Fruit fly (Drosophila melanogaster) whole organism, embryonic: ENCODE measurements around the gene Bcs1.

Experiments used
- CG10959 ChIP-seq: fragments of 200-800 bp; sonication (Bioruptor generic); IDR thresholded peaks from 2 replicates; pipeline ENCODE4 v1.3.6; 2022; ENCODE audit warnings: missing biosample characterization, missing genetic modification characterization
- CG11398 ChIP-seq: fragments of 200-800 bp; sonication (Bioruptor generic); optimal IDR thresholded peaks from 2 replicates; lab custom pipeline; 2016; ENCODE audit warnings: missing biosample characterization, missing genetic modification characterization
- CG11456 ChIP-seq: fragments of 200-800 bp; sonication (Bioruptor generic); IDR thresholded peaks from 3 replicates; pipeline ENCODE4 v1.3.6; 2022; ENCODE audit warnings: missing biosample characterization, missing genetic modification characterization
- CG11695 ChIP-seq: fragments of 200-800 bp; sonication (Bioruptor generic); IDR thresholded peaks from 3 replicates; pipeline ENCODE4 v1.3.6; 2022; ENCODE audit warnings: missing biosample characterization, missing genetic modification characterization
- CG12104 ChIP-seq: fragments of 200-800 bp; sonication (Bioruptor generic); optimal IDR thresholded peaks from 3 replicates; lab custom pipeline; 2016; ENCODE audit warnings: missing biosample characterization, missing genetic modification characterization
- CG13424 ChIP-seq: fragments of 200-800 bp; sonication (Bioruptor generic); optimal IDR thresholded peaks from 2 replicates; lab custom pipeline; 2019; ENCODE audit warnings: missing biosample characterization, mild to moderate bottlenecking, missing genetic modification characterization, moderate library complexity
- CG14014 ChIP-seq: fragments of 200-800 bp; sonication (Bioruptor generic); IDR thresholded peaks from 2 replicates; pipeline ENCODE4 v1.3.6; 2022; ENCODE audit warnings: missing biosample characterization, missing genetic modification characterization
- CG14441 ChIP-seq: fragments of 200-800 bp; sonication (Bioruptor generic); IDR thresholded peaks from 2 replicates; pipeline ENCODE4 v1.3.6; 2022; ENCODE audit warnings: missing biosample characterization, missing genetic modification characterization
- CG16813 ChIP-seq: fragments of 200-800 bp; sonication (Bioruptor generic); IDR thresholded peaks from 3 replicates; pipeline ENCODE4 v1.3.6; 2022; ENCODE audit warnings: missing biosample characterization, missing genetic modification characterization; ENCODE audit not compliant: partially characterized antibody
- CG17568 ChIP-seq: fragments of 200-800 bp; sonication (Bioruptor generic); optimal IDR thresholded peaks from 2 replicates; lab custom pipeline; 2018; ENCODE audit warnings: missing biosample characterization, mild to moderate bottlenecking, missing genetic modification characterization, moderate library complexity
- CG17612 ChIP-seq: fragments of 200-800 bp; sonication (Bioruptor generic); IDR thresholded peaks from 2 replicates; pipeline ENCODE4 v1.3.6; 2022; ENCODE audit warnings: missing biosample characterization, missing genetic modification characterization
- CG2199 ChIP-seq: fragments of 200-800 bp; sonication (Bioruptor generic); IDR thresholded peaks from 3 replicates; pipeline ENCODE4 v1.3.6; 2022; ENCODE audit warnings: missing biosample characterization, missing genetic modification characterization
- CG31224 ChIP-seq: fragments of 200-800 bp; sonication (Bioruptor generic); IDR thresholded peaks from 2 replicates; pipeline ENCODE4 v1.3.6; 2022; ENCODE audit warnings: missing biosample characterization, missing genetic modification characterization
- CG6175 ChIP-seq: fragments of 200-800 bp; sonication (Bioruptor generic); IDR thresholded peaks from 3 replicates; pipeline ENCODE4 v1.3.6; 2022; ENCODE audit warnings: missing biosample characterization, missing genetic modification characterization
- CG7357 ChIP-seq: fragments of 200-800 bp; sonication (Bioruptor generic); IDR thresholded peaks from 3 replicates; pipeline ENCODE4 v1.3.6; 2022; ENCODE audit warnings: missing biosample characterization, missing genetic modification characterization
- CG8359 ChIP-seq: fragments of 200-800 bp; sonication (Bioruptor generic); optimal IDR thresholded peaks from 2 replicates; lab custom pipeline; 2017; ENCODE audit warnings: missing biosample characterization, mild to moderate bottlenecking, missing genetic modification characterization, borderline replicate concordance
- Dbx ChIP-seq: fragments of 200-800 bp; sonication (Bioruptor generic); IDR thresholded peaks from 3 replicates; pipeline ENCODE4 v1.3.6; 2022; ENCODE audit warnings: missing biosample characterization, missing genetic modification characterization
- Dp ChIP-seq: fragments of 200-800 bp; sonication (Bioruptor generic); optimal IDR thresholded peaks from 2 replicates; lab custom pipeline; 2018; ENCODE audit warnings: missing biosample characterization, mild to moderate bottlenecking, missing genetic modification characterization, moderate library complexity
- Fer1 ChIP-seq: fragments of 200-800 bp; sonication (Bioruptor generic); optimal IDR thresholded peaks from 2 replicates; lab custom pipeline; 2017; ENCODE audit warnings: missing biosample characterization, mild to moderate bottlenecking, missing genetic modification characterization
- Jarid2 ChIP-seq: fragments of 200-800 bp; sonication (Bioruptor generic); optimal IDR thresholded peaks from 3 replicates; lab custom pipeline; 2017; ENCODE audit warnings: mild to moderate bottlenecking, missing biosample characterization, missing genetic modification reagents, missing genetic modification characterization
- MBD-R2 ChIP-seq: fragments of 200-800 bp; sonication (Bioruptor generic); IDR thresholded peaks from 2 replicates; pipeline ENCODE4 v1.3.6; 2022; ENCODE audit warnings: missing biosample characterization, missing genetic modification characterization
- Med ChIP-seq: fragments of 200-800 bp; sonication (Bioruptor generic); peaks from one replicate; lab custom pipeline; 2016; ENCODE audit warnings: missing biosample characterization, missing genetic modification characterization, mild to moderate bottlenecking, inconsistent platforms, moderate library complexity
- Nf-YB ChIP-seq: fragments of 200-800 bp; sonication (Bioruptor generic); optimal IDR thresholded peaks from 3 replicates; lab custom pipeline; 2019; ENCODE audit warnings: missing biosample characterization, mild to moderate bottlenecking, missing genetic modification characterization, moderate library complexity
- PHDP ChIP-seq: fragments of 200-800 bp; sonication (Bioruptor generic); optimal IDR thresholded peaks from 3 replicates; lab custom pipeline; 2018; ENCODE audit warnings: missing biosample characterization, mild to moderate bottlenecking, missing genetic modification characterization, moderate library complexity
- Poxn ChIP-seq: fragments of 200-800 bp; sonication (Bioruptor generic); IDR thresholded peaks from 2 replicates; pipeline ENCODE4 v1.3.6; 2022; ENCODE audit warnings: missing biosample characterization, missing genetic modification characterization
- Rx ChIP-seq: fragments of 200-800 bp; sonication (Bioruptor generic); IDR thresholded peaks from 2 replicates; pipeline ENCODE4 v1.3.6; 2022; ENCODE audit warnings: missing biosample characterization, missing genetic modification characterization
- Side ChIP-seq: fragments of 200-800 bp; sonication (Bioruptor generic); optimal IDR thresholded peaks from 2 replicates; lab custom pipeline; 2016; ENCODE audit warnings: missing biosample characterization, missing genetic modification characterization
- Sox102F ChIP-seq: fragments of 200-800 bp; sonication (Bioruptor generic); optimal IDR thresholded peaks from 2 replicates; lab custom pipeline; 2018; ENCODE audit warnings: missing biosample characterization, mild to moderate bottlenecking, missing genetic modification characterization, moderate library complexity
- Spps ChIP-seq: fragments of 200-800 bp; sonication (Bioruptor generic); optimal IDR thresholded peaks from 2 replicates; lab custom pipeline; 2018; ENCODE audit warnings: missing biosample characterization, mild to moderate bottlenecking, missing genetic modification characterization
- YL-1 ChIP-seq: fragments of 200-800 bp; sonication (Bioruptor generic); optimal IDR thresholded peaks from 3 replicates; lab custom pipeline; 2017; ENCODE audit warnings: missing biosample characterization, mild to moderate bottlenecking, missing genetic modification characterization
- ac ChIP-seq: fragments of 200-800 bp; sonication (Bioruptor generic); optimal IDR thresholded peaks from 3 replicates; lab custom pipeline; 2017; ENCODE audit warnings: missing biosample characterization, mild to moderate bottlenecking, missing genetic modification characterization
- az2 ChIP-seq: fragments of 200-800 bp; sonication (Bioruptor generic); optimal IDR thresholded peaks from 3 replicates; lab custom pipeline; 2016; ENCODE audit warnings: missing biosample characterization, missing genetic modification characterization
- ci ChIP-seq: fragments of 200-800 bp; sonication (Bioruptor generic); IDR thresholded peaks from 3 replicates; pipeline ENCODE4 v1.3.6; 2022; ENCODE audit warnings: missing biosample characterization, missing genetic modification characterization
- corto ChIP-seq: fragments of 200-800 bp; sonication (Bioruptor generic); optimal IDR thresholded peaks from 2 replicates; lab custom pipeline; 2016; ENCODE audit warnings: missing biosample characterization, mild to moderate bottlenecking, missing genetic modification characterization, moderate library complexity
- gfzf ChIP-seq: fragments of 200-800 bp; sonication (Bioruptor generic); optimal IDR thresholded peaks from 2 replicates; lab custom pipeline; 2016; ENCODE audit warnings: missing biosample characterization, mild to moderate bottlenecking, missing genetic modification characterization, moderate library complexity
- hb ChIP-seq: fragments of 200-800 bp; sonication (Bioruptor generic); IDR thresholded peaks from 3 replicates; pipeline ENCODE4 v1.3.6; 2022; ENCODE audit warnings: missing biosample characterization, missing genetic modification characterization; ENCODE audit not compliant: partially characterized antibody
- hth ChIP-seq: fragments of >200 bp; optimal IDR thresholded peaks from 2 replicates; lab custom pipeline; 2017; ENCODE audit warnings: inconsistent platforms
- lov ChIP-seq, 2 experiments: fragments of 200-800 bp in 1 of 2; fragments of >200 bp in 1 of 2; sonication (Bioruptor generic) in 1 of 2; IDR thresholded peaks in 1 of 2; optimal IDR thresholded peaks in 1 of 2; 2 replicates in 1 of 2; 3 replicates in 1 of 2; pipeline versions ENCODE4 v1.3.6 to Lab custom; 2017 to 2022; ENCODE audit warnings: missing biosample characterization in 1 of 2, missing genetic modification characterization in 1 of 2
- nerfin-2 ChIP-seq: fragments of 200-800 bp; sonication (Bioruptor generic); IDR thresholded peaks from 2 replicates; pipeline ENCODE4 v1.3.6; 2022; ENCODE audit warnings: missing biosample characterization, missing genetic modification characterization; ENCODE audit not compliant: partially characterized antibody
- pfk ChIP-seq: fragments of 200-800 bp; sonication (Bioruptor generic); optimal IDR thresholded peaks from 2 replicates; lab custom pipeline; 2018; ENCODE audit warnings: missing biosample characterization, mild to moderate bottlenecking, missing genetic modification characterization, moderate library complexity
- sima ChIP-seq: fragments of 200-800 bp; sonication (Bioruptor generic); optimal IDR thresholded peaks from 2 replicates; lab custom pipeline; 2016; ENCODE audit warnings: missing biosample characterization, missing genetic modification characterization
- sob ChIP-seq: fragments of 200-800 bp; sonication (Bioruptor generic); IDR thresholded peaks from 2 replicates; pipeline ENCODE4 v1.3.6; 2022; ENCODE audit warnings: missing biosample characterization, missing genetic modification characterization
- trem ChIP-seq: fragments of 200-800 bp; optimal IDR thresholded peaks from 3 replicates; lab custom pipeline; 2019; ENCODE audit warnings: missing biosample characterization, mild to moderate bottlenecking, missing genetic modification characterization, moderate library complexity
- ttk ChIP-seq: fragments of 200-800 bp; sonication (Bioruptor generic); IDR thresholded peaks from 2 replicates; pipeline ENCODE4 v2.1.2; 2022; ENCODE audit warnings: missing biosample characterization, missing genetic modification characterization
- vvl ChIP-seq: fragments of 200-800 bp; sonication (Bioruptor generic); IDR thresholded peaks from 2 replicates; pipeline ENCODE4 v1.3.6; 2022; ENCODE audit warnings: missing biosample characterization, missing genetic modification characterization
- wek ChIP-seq: fragments of 200-800 bp; sonication (Bioruptor generic); optimal IDR thresholded peaks from 3 replicates; lab custom pipeline; 2018; ENCODE audit warnings: missing biosample characterization, mild to moderate bottlenecking, missing genetic modification characterization, moderate library complexity
- zfh1 ChIP-seq: fragments of 200-800 bp; sonication (Bioruptor generic); IDR thresholded peaks from 3 replicates; pipeline ENCODE4 v1.3.6; 2022; ENCODE audit warnings: missing biosample characterization, missing genetic modification characterization

Gene Bcs1

dm6 chr2L:10200847-10201246 is 21.6 kb upstream of the Bcs1 start, which contains the start of the genes Ripalpha and RpL7 (continued):
- TF ChIP-seq CG11398 (GFP tag; lab: Kevin White, UChicago) (peak; percentile 98), zfh1 (GFP tag; lab: Robert Waterston, UW) (peak; percentile 99), hth (lab: Kevin White, UChicago) (no peak), CG17568 (GFP tag; lab: Kevin White, UChicago) (peak; percentile 95), CG6175 (GFP tag; lab: Robert Waterston, UW) (peak; percentile 97; the same call in 2 of the 3 replicates), Spps (peak; percentile 90), ac (GFP tag; lab: Kevin White, UChicago) (peak; percentile 96), corto (GFP tag; lab: Kevin White, UChicago) (peak; percentile 85), PHDP (tag; lab: Kevin White, UChicago) (peak; percentile 96), Sox102F (GFP tag; lab: Kevin White, UChicago) (peak; percentile 87), CG10959 (GFP tag; lab: Robert Waterston, UW) (peak; percentile 93), CG31224 (GFP tag; lab: Robert Waterston, UW) (peak; percentile 93), vvl (GFP tag; lab: Robert Waterston, UW) (peak; percentile 98), CG2199 (GFP tag; lab: Robert Waterston, UW) (peak; percentile 96), CG12104 (GFP tag; lab: Kevin White, UChicago) (peak; percentile 98), CG11695 (peak; percentile 90)

- TF ChIP-seq Rx (GFP tag; lab: Robert Waterston, UW) (no peak), CG7357 (GFP tag; lab: Robert Waterston, UW) (0 out of 3 replicates have a peak, but pooled peaks have one; percentile 11), Med (GFP tag; lab: Kevin White, UChicago) (peak; percentile 62), sob (GFP tag; lab: Robert Waterston, UW) (0 out of 2 replicates have a peak, but pooled peaks have one; percentile 44), Dbx (GFP tag; lab: Robert Waterston, UW) (no peak), hb (GFP tag; lab: Robert Waterston, UW) (0 out of 3 replicates have a peak, but pooled peaks have one; percentile 19), Poxn (GFP tag; lab: Robert Waterston, UW) (no peak), ttk (GFP tag; lab: Robert Waterston, UW) (no peak), nerfin-2 (0 out of 2 replicates have a peak, but pooled peaks have one; percentile 35), CG11456 (GFP tag; lab: Robert Waterston, UW) (peak; percentile 69; the same call in 1 of the 3 replicates), CG16813 (GFP tag; lab: Robert Waterston, UW) (0 out of 3 replicates have a peak, but pooled peaks have one; percentile 9), ci (GFP tag; lab: Robert Waterston, UW) (peak; percentile 13; the same call in 1 of the 3 replicates), CG14441 (0 out of 2 replicates have a peak, but pooled peaks have one; percentile 10), CG13424 (no peak), pfk (GFP tag; lab: Kevin White, UChicago) (no peak), CG8359 (GFP tag; lab: Kevin White, UChicago) (no peak), lov (optimal IDR thresholded peaks at IDR 0.05; lab: Kevin White, UChicago) (no peak), lov (GFP tag; IDR thresholded peaks at IDR 0.05; lab: Robert Waterston, UW) (0 out of 3 replicates have a peak, but pooled peaks have one; percentile 23), CG17612 (GFP tag; lab: Robert Waterston, UW) (peak; percentile 45; the same call in 1 of the 2 replicates)
Observed at dm6 chr2L:10201743-10202142, 20.7 kb upstream of the Bcs1 start.

- TF ChIP-seq sima, result no peak
- TF ChIP-seq Nf-YB, result no peak
- peak; percentile 38 for TF ChIP-seq Fer1 (GFP tag; lab: Kevin White, UChicago)
- TF ChIP-seq Med (GFP tag; lab: Kevin White, UChicago), result peak; percentile 22
- peak; percentile 50 for TF ChIP-seq trem
- no peak for TF ChIP-seq az2 (GFP tag; lab: Kevin White, UChicago)
- peak; percentile 64 for TF ChIP-seq Dp (GFP tag; lab: Kevin White, UChicago)
- no peak for TF ChIP-seq Jarid2 (GFP tag; lab: Kevin White, UChicago)
- peak; percentile 70 for TF ChIP-seq gfzf (GFP tag; lab: Kevin White, UChicago)
- peak; percentile 46; the same call in 1 of the 2 replicates for TF ChIP-seq MBD-R2 (GFP tag; lab: Robert Waterston, UW)
- TF ChIP-seq wek, result peak; percentile 95
- peak; percentile 62 for TF ChIP-seq YL-1 (GFP tag; lab: Kevin White, UChicago)
- TF ChIP-seq CG14014 (GFP tag; lab: Robert Waterston, UW), result no peak
- TF ChIP-seq Side (GFP tag; lab: Kevin White, UChicago), result no peak
Observed at dm6 chr2L:10203933-10204509, 18.4 kb upstream of the Bcs1 start, which contains the start of gene CG34159. Gene CG34159, minus strand, starts transcription at chr2L:10204317.
